Fruit fly (Drosophila melanogaster) whole organism, embryonic: ENCODE measurements around the gene CG5639.
A peak's percentile ranks its signal among the peaks of the same experiment; 100 is the strongest.

ENCODE experiments used
- Ada2b ChIP-seq: fragments of 200-800 bp; sonication (Bioruptor generic); IDR thresholded peaks from 2 replicates; pipeline ENCODE4 v1.3.6; 2022; ENCODE audit warnings: missing biosample characterization, missing genetic modification characterization
- CG16779 ChIP-seq: fragments of 200-800 bp; sonication (Bioruptor generic); IDR thresholded peaks from 2 replicates; pipeline ENCODE4 v1.3.6; 2022; ENCODE audit warnings: missing biosample characterization, missing genetic modification characterization
- CG18764 ChIP-seq: fragments of 200-800 bp; sonication (Bioruptor generic); optimal IDR thresholded peaks from 3 replicates; lab custom pipeline; 2016; ENCODE audit warnings: missing biosample characterization, missing genetic modification characterization
- CG2116 ChIP-seq: fragments of 200-800 bp; sonication (Bioruptor generic); optimal IDR thresholded peaks from 3 replicates; lab custom pipeline; 2018; ENCODE audit warnings: missing biosample characterization, mild to moderate bottlenecking, missing genetic modification characterization
- CG31388 ChIP-seq: fragments of 200-800 bp; sonication (Bioruptor generic); optimal IDR thresholded peaks from 2 replicates; lab custom pipeline; 2016; ENCODE audit warnings: missing biosample characterization, missing genetic modification characterization
- CG4404 ChIP-seq: fragments of 200-800 bp; sonication (Bioruptor generic); IDR thresholded peaks from 2 replicates; pipeline ENCODE4 v1.3.6; 2022; ENCODE audit warnings: missing biosample characterization, missing genetic modification characterization
- Ets65A ChIP-seq: fragments of 200-800 bp; sonication (Bioruptor generic); peaks from one replicate; lab custom pipeline; 2016; ENCODE audit warnings: missing biosample characterization, missing genetic modification characterization
- Sox100B ChIP-seq: fragments of 200-800 bp; sonication (Bioruptor generic); optimal IDR thresholded peaks from 3 replicates; lab custom pipeline; 2018; ENCODE audit warnings: missing biosample characterization, mild to moderate bottlenecking, missing genetic modification characterization
- aop ChIP-seq: fragments of 200-800 bp; sonication (Bioruptor generic); IDR thresholded peaks from 2 replicates; pipeline ENCODE4 v1.3.6; 2022; ENCODE audit warnings: missing biosample characterization, missing genetic modification characterization
- cad ChIP-seq: fragments of >200 bp; optimal IDR thresholded peaks from 2 replicates; lab custom pipeline; 2017; ENCODE audit warnings: missing biosample characterization, missing genetic modification characterization
- fu2 ChIP-seq: fragments of 200-800 bp; sonication (Bioruptor generic); optimal IDR thresholded peaks from 2 replicates; lab custom pipeline; 2016; ENCODE audit warnings: missing biosample characterization, missing genetic modification characterization
- kah ChIP-seq: fragments of 200-800 bp; sonication (Bioruptor generic); optimal IDR thresholded peaks from 2 replicates; lab custom pipeline; 2018; ENCODE audit warnings: missing biosample characterization, mild to moderate bottlenecking, missing genetic modification characterization
- sug ChIP-seq: fragments of 200-800 bp; optimal IDR thresholded peaks from 2 replicates; lab custom pipeline; 2019; ENCODE audit warnings: missing biosample characterization, mild to moderate bottlenecking, missing genetic modification characterization, moderate library complexity

DNA sequence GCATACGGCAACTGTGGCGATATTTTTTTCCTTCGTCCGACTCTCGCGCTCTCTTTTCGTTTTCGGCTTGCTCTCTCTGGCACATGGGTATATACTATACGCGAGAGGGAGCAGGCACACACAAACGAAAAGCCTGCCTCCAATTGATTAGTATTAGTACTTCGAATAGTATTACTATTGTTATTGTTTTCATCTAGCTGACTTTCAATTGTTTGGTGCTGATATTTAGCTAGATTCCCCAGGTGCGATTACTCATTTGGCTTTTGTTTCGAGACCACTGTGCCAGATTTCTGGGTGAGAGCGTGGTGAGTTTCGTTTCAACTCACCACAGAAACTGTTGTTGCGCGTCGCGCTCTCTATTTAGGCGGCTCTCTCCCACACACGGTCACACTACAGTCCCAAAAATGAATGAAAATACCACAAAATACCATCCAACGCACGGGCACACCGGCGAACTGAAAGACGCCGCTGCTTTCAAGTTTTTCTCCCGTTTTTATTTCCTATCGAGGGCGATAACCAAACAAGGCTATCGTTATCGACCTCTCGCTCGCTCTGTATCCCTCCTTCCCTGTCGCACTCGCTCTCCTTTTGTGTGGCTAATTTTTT is 14.6 kb downstream of the CG5639 start:
- TF ChIP-seq CG2116 (GFP tag; lab: Kevin White, UChicago) (peak; percentile 53), Ets65A (GFP tag; lab: Kevin White, UChicago) (peak; percentile 93), CG4404 (GFP tag; lab: Robert Waterston, UW) (no peak), CG31388 (GFP tag; lab: Kevin White, UChicago) (peak; percentile 34), aop (GFP tag; lab: Robert Waterston, UW) (no peak), CG16779 (GFP tag; lab: Robert Waterston, UW) (no peak), sug (tag; lab: Kevin White, UChicago) (peak; percentile 67), fu2 (GFP tag; lab: Kevin White, UChicago) (no peak), CG18764 (GFP tag; lab: Kevin White, UChicago) (no peak), kah (GFP tag; lab: Kevin White, UChicago) (peak; percentile 62), Ada2b (GFP tag; lab: Robert Waterston, UW) (no peak), Sox100B (GFP tag; lab: Kevin White, UChicago) (no peak), cad (GFP tag; lab: Kevin White, UChicago) (no peak)
